Fruit fly (Drosophila melanogaster): ENCODE measurements around the gene CG5273.

The CG5273 gene

dm6 chrX:765039-765508, 5.7 kb downstream of the CG5273 start, which contains the start of gene RpL22:
Gene RpL22, minus strand, starts transcription at chrX:765130.
- TF ChIP-seq CG17801 (GFP tag; optimal IDR thresholded peaks at IDR 0.05; ENCODE audit: partially characterized antibody): peak; percentile 87

DNA sequence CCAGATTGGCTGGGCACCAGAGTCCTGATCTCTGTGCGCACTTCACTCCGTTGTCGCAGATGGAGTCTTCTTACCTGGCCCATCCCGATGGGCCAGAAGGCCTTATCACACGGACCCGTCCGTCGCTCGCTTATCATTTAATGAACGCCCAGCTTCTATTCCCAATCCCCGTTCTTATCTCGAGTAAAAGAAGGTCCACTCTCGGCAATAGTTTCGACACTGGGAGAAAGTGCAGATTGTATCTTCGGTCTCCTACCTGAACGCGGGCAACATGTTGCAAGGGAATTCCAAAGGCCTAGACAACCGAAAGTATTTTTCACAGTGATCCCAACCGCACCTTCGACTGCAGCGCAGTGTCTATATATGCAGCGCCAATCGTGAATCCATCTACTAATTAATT, 6.7 kb downstream of the CG5273 start:
- no peak for TF ChIP-seq CG17801 (GFP tag; optimal IDR thresholded peaks at IDR 0.05; ENCODE audit: partially characterized antibody)

- no peak for TF ChIP-seq CG17801 (GFP tag; optimal IDR thresholded peaks at IDR 0.05; ENCODE audit: partially characterized antibody)
Measured at dm6 chrX:767928-768327, 8.5 kb downstream of the CG5273 start.

DNA sequence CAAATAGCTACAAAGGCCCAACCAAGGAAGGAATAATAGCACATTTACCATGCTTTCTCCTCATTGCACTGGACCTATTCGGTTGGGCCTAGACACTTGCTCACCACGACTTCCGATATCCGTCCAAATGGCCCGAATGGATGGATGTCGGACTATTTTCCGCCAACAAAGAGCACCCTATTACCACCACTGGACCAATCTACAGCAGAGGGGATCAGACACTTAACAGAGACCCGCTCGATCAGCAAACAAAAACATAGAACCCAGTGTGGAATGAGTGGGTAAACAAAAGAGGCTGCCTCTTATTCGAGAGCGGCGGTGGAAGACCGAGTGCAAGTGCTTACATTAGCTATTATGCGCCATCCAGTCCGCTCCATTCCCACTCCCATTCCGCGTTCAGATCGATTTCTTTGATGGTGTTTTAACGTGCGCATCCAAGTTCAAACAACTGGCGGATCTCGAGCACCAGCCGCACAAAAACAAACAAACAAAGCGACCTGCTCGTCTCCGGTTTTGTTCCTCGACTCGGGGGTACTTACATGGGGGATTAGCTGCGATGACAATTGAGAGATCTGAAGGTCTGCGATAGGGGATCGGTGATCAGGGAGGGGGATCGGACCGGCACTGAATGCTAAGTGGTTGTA, 9.2 kb downstream of the CG5273 start:
- TF ChIP-seq CG17801 (GFP tag; optimal IDR thresholded peaks at IDR 0.05; ENCODE audit: partially characterized antibody): no peak

DNA sequence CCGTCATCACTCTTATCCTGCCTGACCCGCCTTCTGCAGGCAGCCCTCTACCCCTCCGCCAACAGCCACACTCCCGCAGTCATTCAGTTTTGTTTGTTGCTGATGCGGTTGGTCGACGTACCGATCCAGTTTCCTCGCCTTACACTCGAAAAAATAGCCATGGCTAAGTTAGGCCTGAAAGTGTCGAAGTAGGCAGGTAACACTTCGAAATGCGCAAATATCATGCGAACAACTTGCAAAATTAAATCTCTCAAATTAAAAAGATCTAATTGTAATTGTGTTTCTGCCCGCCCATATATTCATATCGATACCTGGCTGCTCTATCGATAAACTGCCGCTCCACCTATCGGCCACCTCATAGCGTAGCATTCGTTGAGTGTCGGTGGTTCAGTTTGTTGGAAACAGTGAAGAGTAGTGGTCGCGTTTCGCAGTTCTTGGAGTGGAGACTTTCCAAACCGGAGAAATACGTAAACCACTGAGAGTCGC, 10.3 kb downstream of the CG5273 start, which contains the start of gene fz3:
fz3 (plus strand) TSS at position 307 of the 486 bp plus-strand sequence.
- peak; percentile 65 for TF ChIP-seq CG17801 (GFP tag; optimal IDR thresholded peaks at IDR 0.05; ENCODE audit: partially characterized antibody)

dm6 chrX:771431-772064, 12.2 kb downstream of the CG5273 start:
- TF ChIP-seq CG17801 (GFP tag; optimal IDR thresholded peaks at IDR 0.05; ENCODE audit: partially characterized antibody): no peak

DNA sequence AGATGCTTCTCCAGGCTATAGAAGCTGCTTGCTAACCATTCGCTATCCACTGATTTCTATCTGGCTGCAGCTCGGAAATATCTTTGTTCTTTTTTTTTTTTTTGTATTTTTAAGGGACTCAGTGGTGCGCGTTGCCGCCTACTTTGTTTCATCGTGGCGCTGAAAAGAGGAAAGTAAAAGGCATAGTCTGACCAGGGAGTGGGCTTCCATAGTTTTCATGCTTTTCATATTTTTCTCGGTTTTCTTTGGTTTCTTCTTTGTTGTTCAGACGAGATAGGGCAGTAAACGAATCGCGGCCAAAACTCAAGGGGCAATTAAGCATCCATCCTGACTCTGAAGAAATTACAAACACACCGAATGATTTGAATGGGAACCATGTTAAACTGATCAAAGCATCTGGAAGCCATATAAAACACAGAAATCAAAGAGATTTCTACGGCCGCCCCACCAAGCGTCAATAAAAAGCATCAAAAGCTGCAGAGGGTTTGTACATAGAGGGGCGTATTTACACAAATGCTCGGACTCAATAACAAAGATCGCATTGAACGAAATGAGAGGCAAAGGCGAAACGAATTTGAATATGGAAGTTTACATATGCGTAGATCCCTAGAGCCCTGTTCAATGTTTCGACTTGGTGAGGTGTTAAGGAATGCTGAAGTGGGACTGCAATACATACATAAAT, 13.1 kb downstream of the CG5273 start:
- no peak for TF ChIP-seq CG17801 (GFP tag; optimal IDR thresholded peaks at IDR 0.05; ENCODE audit: partially characterized antibody)

- no peak for TF ChIP-seq CG17801 (GFP tag; optimal IDR thresholded peaks at IDR 0.05; ENCODE audit: partially characterized antibody)
Measured at dm6 chrX:774160-774700, 14.8 kb downstream of the CG5273 start.

DNA sequence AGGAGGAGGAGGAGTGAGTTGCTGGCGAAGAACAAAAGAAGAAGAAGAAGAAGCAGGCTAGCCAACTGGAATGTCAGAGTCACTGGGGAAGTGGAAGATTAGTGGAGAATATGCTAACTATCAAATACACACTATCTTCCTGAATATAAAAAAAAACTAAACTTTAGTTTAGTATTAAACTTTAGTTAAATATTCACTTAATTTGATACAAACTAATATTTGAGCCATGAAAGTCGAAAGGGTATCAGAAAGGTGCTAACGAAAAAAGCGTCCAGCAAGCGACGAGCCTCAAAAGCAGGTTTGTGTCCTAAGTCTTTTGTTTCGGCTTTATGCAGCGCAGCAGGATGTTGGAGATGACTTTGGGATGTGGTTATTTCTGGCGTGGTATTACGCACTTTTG, 15.8 kb downstream of the CG5273 start:
- TF ChIP-seq CG17801 (GFP tag; optimal IDR thresholded peaks at IDR 0.05; ENCODE audit: partially characterized antibody): no peak

DNA sequence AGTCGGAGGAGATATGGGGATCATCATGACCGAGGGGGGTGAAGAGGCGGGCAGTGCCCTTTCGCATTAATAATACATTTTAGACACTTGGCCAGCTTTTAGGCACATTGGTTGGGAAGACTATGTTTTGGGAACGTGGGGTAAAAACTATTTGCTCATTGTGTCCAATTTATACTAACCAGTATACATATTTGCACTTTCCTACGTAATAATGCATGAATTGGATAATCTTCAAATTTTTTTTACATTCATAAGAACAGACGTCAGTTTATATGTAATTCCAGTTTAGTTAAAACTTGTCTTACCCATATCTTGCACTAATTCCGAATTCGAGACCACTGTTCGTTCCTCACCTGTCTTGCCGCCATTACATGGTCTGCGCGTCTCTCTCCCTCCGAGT, 19.9 kb downstream of the CG5273 start:
- no peak for TF ChIP-seq CG17801 (GFP tag; optimal IDR thresholded peaks at IDR 0.05; ENCODE audit: partially characterized antibody)

DNA sequence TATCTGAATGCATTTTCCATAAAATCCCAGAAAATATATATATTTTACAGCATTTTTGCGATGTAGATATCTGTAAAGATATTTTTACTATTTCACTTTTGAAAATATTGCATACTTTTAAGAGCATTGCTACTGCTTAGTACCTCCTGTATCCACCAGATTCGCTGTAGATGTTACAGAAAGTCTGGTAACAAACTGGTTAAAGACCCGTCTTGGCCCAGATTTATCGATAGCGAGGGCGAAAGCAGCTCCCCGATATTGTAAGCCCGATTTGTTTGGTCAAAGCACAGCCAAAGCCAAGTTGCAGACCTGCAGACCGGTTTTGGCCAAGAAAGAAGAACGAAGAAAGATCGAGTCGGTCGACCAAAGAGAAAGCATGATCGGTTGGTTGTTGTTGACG, 25.1 kb downstream of the CG5273 start, which contains the start of gene tw:
tw (plus strand) TSS at position 291 of the 400 bp plus-strand sequence.
- TF ChIP-seq CG17801 (GFP tag; optimal IDR thresholded peaks at IDR 0.05; ENCODE audit: partially characterized antibody): no peak

dm6 chrX:790039-790597, 30.7 kb downstream of the CG5273 start, which contains the start of gene CG13360:
Gene CG13360, minus strand, starts transcription at chrX:790089.
- no peak for TF ChIP-seq CG17801 (GFP tag; optimal IDR thresholded peaks at IDR 0.05; ENCODE audit: partially characterized antibody)

- TF ChIP-seq CG17801 (GFP tag; optimal IDR thresholded peaks at IDR 0.05; ENCODE audit: partially characterized antibody): no peak
Measured at dm6 chrX:792923-793322, 33.5 kb downstream of the CG5273 start, which contains the start of gene CG16989. Gene CG16989, plus strand, starts transcription at chrX:793147.

- peak; percentile 72 for TF ChIP-seq CG17801 (GFP tag; optimal IDR thresholded peaks at IDR 0.05; ENCODE audit: partially characterized antibody)
Measured at dm6 chrX:796397-796989, 37.1 kb downstream of the CG5273 start.
